Worm (Caenorhabditis elegans) whole organism, L2 larva: ENCODE data around the gene str-193.
A peak's percentile ranks its signal among the peaks of the same experiment; 100 is the strongest.

Experiments
- C34F6.9 ChIP-seq: fragments of 150-350 bp; optimal IDR thresholded peaks from 2 replicates; lab custom pipeline; 2014; ENCODE audit warnings: missing biosample characterization, missing genetic modification characterization
- F13H6.1 ChIP-seq: sonication (generic microtip); optimal IDR thresholded peaks from 2 replicates; lab custom pipeline; 2016; ENCODE audit warnings: missing genetic modification characterization, missing compliant biosample characterization
- R02D3.7 ChIP-seq: fragments of 150-350 bp; optimal IDR thresholded peaks from 2 replicates; lab custom pipeline; 2014; ENCODE audit warnings: missing biosample characterization, missing genetic modification characterization
- Y55F3AM.14 ChIP-seq: fragments of 200-800 bp; sonication (Bioruptor generic); optimal IDR thresholded peaks from 2 replicates; lab custom pipeline; 2018; ENCODE audit warnings: mild to moderate bottlenecking, missing genetic modification characterization, missing compliant biosample characterization
- alr-1 ChIP-seq: fragments of 150-350 bp; optimal IDR thresholded peaks from 2 replicates; lab custom pipeline; 2014; ENCODE audit warnings: missing biosample characterization, missing genetic modification characterization
- aly-2 ChIP-seq: fragments of 150-350 bp; optimal IDR thresholded peaks from 2 replicates; lab custom pipeline; 2014; ENCODE audit warnings: missing biosample characterization, missing genetic modification characterization
- ama-1 ChIP-seq: fragments of 150-350 bp; optimal IDR thresholded peaks from 2 replicates; lab custom pipeline; 2018; ENCODE audit warnings: inconsistent platforms
- blmp-1 ChIP-seq: sonication (generic microtip); optimal IDR thresholded peaks from 2 replicates; lab custom pipeline; 2017; ENCODE audit warnings: missing genetic modification characterization, mild to moderate bottlenecking, missing compliant biosample characterization, antibody characterized with exemption, moderate library complexity; ENCODE audit not compliant: insufficient read depth
- ceh-16 ChIP-seq: fragments of 150-350 bp; optimal IDR thresholded peaks from 2 replicates; lab custom pipeline; 2014; ENCODE audit warnings: missing biosample characterization, missing genetic modification characterization
- ceh-82 ChIP-seq: fragments of 150-350 bp; optimal IDR thresholded peaks from 2 replicates; lab custom pipeline; 2014; ENCODE audit warnings: missing biosample characterization, missing genetic modification characterization
- crh-2 ChIP-seq: sonication (generic microtip); optimal IDR thresholded peaks from 2 replicates; lab custom pipeline; 2017; ENCODE audit warnings: missing biosample characterization, missing genetic modification characterization
- dmd-4 ChIP-seq: sonication (generic microtip); optimal IDR thresholded peaks from 2 replicates; lab custom pipeline; 2017; ENCODE audit warnings: missing biosample characterization, missing genetic modification characterization
- egl-27 ChIP-seq: sonication (generic microtip); optimal IDR thresholded peaks from 3 replicates; lab custom pipeline; 2017; ENCODE audit warnings: missing biosample characterization, missing genetic modification reagents, missing genetic modification characterization
- elt-1 ChIP-seq: fragments of 150-350 bp; optimal IDR thresholded peaks from 2 replicates; lab custom pipeline; 2014; ENCODE audit warnings: missing biosample characterization, missing genetic modification characterization
- elt-3 ChIP-seq: sonication (generic microtip); optimal IDR thresholded peaks from 2 replicates; lab custom pipeline; 2017; ENCODE audit warnings: missing biosample characterization, missing genetic modification characterization
- fos-1 ChIP-seq: fragments of 150-350 bp; optimal IDR thresholded peaks from 2 replicates; lab custom pipeline; 2014; ENCODE audit warnings: missing biosample characterization, missing genetic modification characterization
- gmeb-1 ChIP-seq: fragments of 150-350 bp; optimal IDR thresholded peaks from 2 replicates; lab custom pipeline; 2014; ENCODE audit warnings: missing biosample characterization, missing genetic modification characterization
- lin-11 ChIP-seq: fragments of 150-350 bp; sonication (generic microtip); optimal IDR thresholded peaks from 2 replicates; lab custom pipeline; 2014; ENCODE audit warnings: missing biosample characterization, missing genetic modification characterization, inconsistent platforms, mixed read lengths
- lin-13 ChIP-seq: fragments of 150-350 bp; optimal IDR thresholded peaks from 2 replicates; lab custom pipeline; 2014; ENCODE audit warnings: missing biosample characterization, missing genetic modification reagents, missing genetic modification characterization
- lin-39 ChIP-seq: fragments of 150-350 bp; optimal IDR thresholded peaks from 2 replicates; lab custom pipeline; 2014; ENCODE audit warnings: missing biosample characterization, missing genetic modification reagents, missing genetic modification characterization
- lsy-2 ChIP-seq, 2 experiments: fragments of 150-350 bp in 1 of 2; sonication (generic microtip) in 1 of 2; optimal IDR thresholded peaks; 2 replicates each; lab custom pipeline; 2014 to 2017; ENCODE audit warnings: missing biosample characterization in 2 of 2, missing genetic modification characterization in 2 of 2
- mab-5 ChIP-seq: fragments of 150-350 bp; optimal IDR thresholded peaks from 2 replicates; lab custom pipeline; 2014; ENCODE audit warnings: missing biosample characterization, missing genetic modification characterization
- mbf-1 ChIP-seq: sonication (generic microtip); optimal IDR thresholded peaks from 2 replicates; lab custom pipeline; 2017; ENCODE audit warnings: missing biosample characterization, missing genetic modification characterization
- mdl-1 ChIP-seq, 2 experiments: fragments of 150-350 bp in 1 of 2; sonication (generic microtip) in 1 of 2; optimal IDR thresholded peaks; 2 replicates each; lab custom pipeline; 2017; ENCODE audit warnings: missing biosample characterization in 2 of 2, missing genetic modification characterization in 2 of 2
- nhr-129 ChIP-seq: fragments of 150-350 bp; optimal IDR thresholded peaks from 2 replicates; lab custom pipeline; 2014; ENCODE audit warnings: missing biosample characterization, missing genetic modification characterization
- nhr-21 ChIP-seq: fragments of 150-350 bp; optimal IDR thresholded peaks from 2 replicates; lab custom pipeline; 2014; ENCODE audit warnings: missing biosample characterization, missing genetic modification characterization
- nhr-237 ChIP-seq: fragments of 150-350 bp; optimal IDR thresholded peaks from 2 replicates; lab custom pipeline; 2014; ENCODE audit warnings: missing biosample characterization, missing genetic modification characterization
- nhr-25 ChIP-seq: fragments of 150-350 bp; sonication (generic microtip); optimal IDR thresholded peaks from 3 replicates; lab custom pipeline; 2014; ENCODE audit warnings: missing biosample characterization, missing genetic modification characterization
- nhr-6 ChIP-seq: fragments of 150-350 bp; optimal IDR thresholded peaks from 2 replicates; lab custom pipeline; 2014; ENCODE audit warnings: missing biosample characterization, missing genetic modification characterization
- nhr-77 ChIP-seq: fragments of 150-350 bp; optimal IDR thresholded peaks from 2 replicates; lab custom pipeline; 2014; ENCODE audit warnings: missing biosample characterization, missing genetic modification characterization
- sem-4 ChIP-seq: fragments of 150-350 bp; optimal IDR thresholded peaks from 2 replicates; lab custom pipeline; 2014; ENCODE audit warnings: missing biosample characterization, missing genetic modification reagents, missing genetic modification characterization
- skn-1 ChIP-seq: sonication (generic microtip); optimal IDR thresholded peaks from 2 replicates; lab custom pipeline; 2017; ENCODE audit warnings: missing biosample characterization, missing genetic modification characterization
- sma-3 ChIP-seq: sonication (generic microtip); optimal IDR thresholded peaks from 2 replicates; lab custom pipeline; 2016; ENCODE audit warnings: missing genetic modification reagents, missing genetic modification characterization, missing compliant biosample characterization
- sma-9 ChIP-seq, 2 experiments: fragments of 150-350 bp in 1 of 2; sonication (generic microtip) in 1 of 2; optimal IDR thresholded peaks; 2 replicates each; lab custom pipeline; 2014 to 2016; ENCODE audit warnings: missing genetic modification characterization in 2 of 2, mild to moderate bottlenecking in 1 of 2, missing biosample characterization in 1 of 2, missing compliant biosample characterization in 1 of 2, missing genetic modification reagents in 1 of 2, moderate library complexity in 1 of 2
- snpc-4 ChIP-seq: fragments of 150-350 bp; optimal IDR thresholded peaks from 2 replicates; lab custom pipeline; 2014; ENCODE audit warnings: missing biosample characterization, missing genetic modification characterization
- unc-55 ChIP-seq: fragments of 150-350 bp; sonication (generic microtip); optimal IDR thresholded peaks from 3 replicates; lab custom pipeline; 2014; ENCODE audit warnings: missing biosample characterization, missing genetic modification reagents, missing genetic modification characterization
- unc-62 ChIP-seq: fragments of 150-350 bp; optimal IDR thresholded peaks from 2 replicates; lab custom pipeline; 2014; ENCODE audit warnings: missing biosample characterization, missing genetic modification reagents, missing genetic modification characterization
- zag-1 ChIP-seq: fragments of 150-350 bp; optimal IDR thresholded peaks from 2 replicates; lab custom pipeline; 2014; ENCODE audit warnings: missing biosample characterization, missing genetic modification characterization
- ztf-11 ChIP-seq: sonication (generic microtip); optimal IDR thresholded peaks from 2 replicates; lab custom pipeline; 2017; ENCODE audit warnings: missing biosample characterization, missing genetic modification characterization
- ztf-4 ChIP-seq: fragments of 150-350 bp; optimal IDR thresholded peaks from 2 replicates; lab custom pipeline; 2014; ENCODE audit warnings: missing biosample characterization, missing genetic modification characterization

The str-193 gene

DNA sequence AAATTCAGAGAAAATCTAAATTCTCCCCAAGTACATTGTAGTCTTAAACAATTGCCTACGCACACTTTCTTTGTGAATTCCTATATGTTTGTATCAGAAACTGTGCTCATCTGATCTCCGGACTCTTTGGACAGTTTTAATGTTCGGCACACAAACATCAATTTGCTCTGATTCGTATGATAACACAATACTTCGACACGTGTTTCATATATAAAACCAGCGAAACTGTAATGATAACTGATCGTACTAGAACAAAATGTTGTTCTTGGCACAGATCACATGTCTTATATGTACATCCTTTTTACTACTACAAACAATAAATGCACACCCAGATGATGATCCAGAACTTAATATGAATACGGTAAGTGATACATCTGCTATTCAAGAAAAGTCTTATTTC, 30.3 kb downstream of the str-193 start, which contains the start of gene lipl-2:
Gene lipl-2 (plus strand): TSS at position 236 of the 400 bp plus-strand sequence.
- TF ChIP-seq blmp-1 (no peak), sma-9 (GFP tag; optimal IDR thresholded peaks at IDR 0.05; lab: Kevin White, UChicago) (peak; percentile 31), sma-9 (tag; optimal IDR thresholded peaks at IDR 0.05; lab: Kevin White, UChicago) (no peak), crh-2 (tag; lab: Kevin White, UChicago) (peak; percentile 25), nhr-77 (no peak), C34F6.9 (tag; lab: Kevin White, UChicago) (no peak), fos-1 (tag; lab: Kevin White, UChicago) (peak; percentile 26)

DNA sequence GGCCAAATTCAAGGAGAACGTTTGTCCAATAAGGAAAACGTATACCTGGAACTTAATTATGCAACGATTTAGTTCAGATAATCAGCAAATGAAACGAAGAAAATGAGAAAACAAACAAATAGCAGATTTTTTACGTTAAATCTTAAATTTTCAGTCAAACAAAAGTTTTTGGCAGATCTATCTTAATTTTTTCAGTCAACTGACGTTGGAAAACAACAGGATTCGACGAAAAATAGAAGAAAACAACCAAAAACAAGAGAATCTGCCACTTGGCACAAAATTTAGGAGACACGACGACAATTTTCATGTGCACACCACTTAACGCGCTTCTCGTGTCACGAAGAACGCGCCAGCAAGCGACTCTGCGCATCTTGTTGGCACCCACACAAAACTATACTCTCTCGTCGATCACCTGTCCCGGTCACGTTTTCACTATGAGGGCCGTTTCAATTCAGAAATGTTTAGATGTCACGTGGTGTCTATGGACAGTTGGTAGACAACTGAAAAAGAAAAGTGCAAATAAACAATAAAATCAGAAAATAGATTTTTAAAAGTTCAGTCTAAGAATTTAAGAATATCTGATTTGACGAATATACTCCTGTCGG, 31.9 kb downstream of the str-193 start, which contains the start of gene ztf-7:
Gene ztf-7 (minus strand): TSS at position 51 of the 605 bp plus-strand sequence.
- TF ChIP-seq blmp-1 = peak; percentile 84
- TF ChIP-seq unc-55 (GFP tag; lab: Kevin White, UChicago) = peak; percentile 83
- TF ChIP-seq unc-62 (GFP tag; lab: Kevin White, UChicago) = peak; percentile 71
- peak; percentile 51 for TF ChIP-seq dmd-4 (tag; lab: Kevin White, UChicago)
- peak; percentile 58 for TF ChIP-seq zag-1 (tag; lab: Kevin White, UChicago)
- TF ChIP-seq Y55F3AM.14 (GFP tag; lab: Kevin White, UChicago) = peak; percentile 86
- peak; percentile 97 for TF ChIP-seq sma-9 (GFP tag; optimal IDR thresholded peaks at IDR 0.05; lab: Kevin White, UChicago)
- no peak for TF ChIP-seq sma-9 (tag; optimal IDR thresholded peaks at IDR 0.05; lab: Kevin White, UChicago)
- no peak for TF ChIP-seq elt-1 (tag; lab: Kevin White, UChicago)
- TF ChIP-seq elt-3 (tag; lab: Kevin White, UChicago) = no peak
- TF ChIP-seq mab-5 (tag; lab: Kevin White, UChicago) = peak; percentile 92
- TF ChIP-seq C34F6.9 (tag; lab: Kevin White, UChicago) = peak; percentile 99
- no peak for TF ChIP-seq mbf-1
- TF ChIP-seq crh-2 (tag; lab: Kevin White, UChicago) = peak; percentile 97
- peak; percentile 98 for TF ChIP-seq nhr-25 (tag; lab: Kevin White, UChicago)
- peak; percentile 72 for TF ChIP-seq skn-1 (tag; lab: Kevin White, UChicago)
- TF ChIP-seq sma-3 (GFP tag; lab: Kevin White, UChicago) = peak; percentile 98
- TF ChIP-seq egl-27 (tag; lab: Kevin White, UChicago) = peak; percentile 82
- peak; percentile 32 for TF ChIP-seq R02D3.7
- TF ChIP-seq sem-4 (tag; lab: Kevin White, UChicago) = peak; percentile 92
- no peak for TF ChIP-seq ceh-82 (tag; lab: Kevin White, UChicago)
- peak; percentile 94 for TF ChIP-seq nhr-129 (tag; lab: Kevin White, UChicago)
- TF ChIP-seq lsy-2 (tag; optimal IDR thresholded peaks at IDR 0.05; lab: Kevin White, UChicago) = peak; percentile 85 to 97
- TF ChIP-seq ceh-16 (tag; lab: Kevin White, UChicago) = peak; percentile 39
- TF ChIP-seq gmeb-1 (tag; lab: Kevin White, UChicago) = peak; percentile 92
- TF ChIP-seq nhr-6 (tag; lab: Kevin White, UChicago) = peak; percentile 91
- no peak for TF ChIP-seq ztf-11 (tag; lab: Kevin White, UChicago)
- TF ChIP-seq fos-1 (tag; lab: Kevin White, UChicago) = peak; percentile 88
- peak; percentile 96 for TF ChIP-seq F13H6.1 (tag; lab: Kevin White, UChicago)
- TF ChIP-seq aly-2 (tag; lab: Kevin White, UChicago) = no peak
- peak; percentile 87 for TF ChIP-seq snpc-4 (tag; lab: Kevin White, UChicago)
- TF ChIP-seq mdl-1 (tag; optimal IDR thresholded peaks at IDR 0.05; lab: Kevin White, UChicago) = peak; percentile 79 to 95
- TF ChIP-seq nhr-21 (tag; lab: Kevin White, UChicago) = peak; percentile 97
- peak; percentile 63 for TF ChIP-seq ama-1 (lab: Kevin White, UChicago)
- no peak for TF ChIP-seq lin-39 (tag; lab: Kevin White, UChicago)
- peak; percentile 83 for TF ChIP-seq lin-13
- peak; percentile 91 for TF ChIP-seq ztf-4 (tag; lab: Kevin White, UChicago)
- no peak for TF ChIP-seq alr-1 (tag; lab: Kevin White, UChicago)
- TF ChIP-seq lin-11 = peak; percentile 95
- TF ChIP-seq nhr-237 (tag; lab: Kevin White, UChicago) = peak; percentile 38
